Worm (Caenorhabditis elegans) whole organism, young adult: ENCODE data around the gene acer-1.

Experiments
- B0336.3 ChIP-seq: fragments of 200-800 bp; sonication (Bioruptor generic); IDR thresholded peaks from 2 replicates; pipeline ENCODE4 v1.3.6; 2022; ENCODE audit warnings: missing genetic modification characterization, missing compliant biosample characterization
- F22D6.2 ChIP-seq: sonication (generic microtip); optimal IDR thresholded peaks from 2 replicates; lab custom pipeline; 2016; ENCODE audit warnings: mild to moderate bottlenecking, missing genetic modification characterization, missing compliant biosample characterization
- F33H1.4 ChIP-seq: fragments of 200-800 bp; sonication (Bioruptor generic); IDR thresholded peaks from 2 replicates; pipeline ENCODE4 v1.3.6; 2022; ENCODE audit warnings: missing genetic modification reagents, missing genetic modification characterization, missing compliant biosample characterization
- F39B2.1 ChIP-seq: fragments of 200-800 bp; sonication (Bioruptor generic); IDR thresholded peaks from 2 replicates; pipeline ENCODE4 v1.3.6; 2022; ENCODE audit warnings: missing genetic modification reagents, missing genetic modification characterization, missing compliant biosample characterization
- F52B5.7 ChIP-seq: sonication (generic microtip); optimal IDR thresholded peaks from 2 replicates; lab custom pipeline; 2016; ENCODE audit warnings: mild to moderate bottlenecking, missing genetic modification characterization, missing compliant biosample characterization
- F57C9.4 ChIP-seq: sonication (generic microtip); optimal IDR thresholded peaks from 2 replicates; lab custom pipeline; 2017; ENCODE audit warnings: mild to moderate bottlenecking, missing genetic modification characterization, missing compliant biosample characterization
- K11D2.4 ChIP-seq: fragments of 200-800 bp; sonication (Bioruptor generic); IDR thresholded peaks from 2 replicates; pipeline ENCODE4 v1.3.6; 2022; ENCODE audit warnings: missing genetic modification reagents, missing genetic modification characterization, missing compliant biosample characterization
- Y56A3A.18 ChIP-seq: fragments of 200-800 bp; sonication (Bioruptor generic); IDR thresholded peaks from 2 replicates; pipeline ENCODE4 v1.3.6; 2022; ENCODE audit warnings: missing genetic modification reagents, missing genetic modification characterization, missing compliant biosample characterization
- Y79H2A.3 ChIP-seq: fragments of 200-800 bp; sonication (Bioruptor generic); conservative IDR thresholded peaks from 2 replicates; pipeline ENCODE4 v1.3.6; 2022; ENCODE audit warnings: missing genetic modification reagents, missing genetic modification characterization, missing compliant biosample characterization
- ZK185.1 ChIP-seq: sonication (generic microtip); optimal IDR thresholded peaks from 2 replicates; lab custom pipeline; 2016; ENCODE audit warnings: mild to moderate bottlenecking, missing genetic modification characterization, missing compliant biosample characterization; ENCODE audit not compliant: poor library complexity, severe bottlenecking
- atf-7 ChIP-seq: sonication (generic microtip); optimal IDR thresholded peaks from 2 replicates; lab custom pipeline; 2017; ENCODE audit warnings: mild to moderate bottlenecking, missing genetic modification characterization, missing compliant biosample characterization
- bed-1 ChIP-seq: fragments of 200-800 bp; sonication (Bioruptor generic); IDR thresholded peaks from 2 replicates; pipeline ENCODE4 v1.3.6; 2022; ENCODE audit warnings: missing genetic modification reagents, missing genetic modification characterization, missing compliant biosample characterization
- cebp-1 ChIP-seq, 2 experiments: fragments of 200-800 bp in 1 of 2; sonication (Bioruptor generic) in 1 of 2; sonication (generic microtip) in 1 of 2; IDR thresholded peaks in 1 of 2; optimal IDR thresholded peaks in 1 of 2; 2 replicates each; pipeline versions ENCODE4 v1.3.6 to Lab custom; 2017 to 2022; ENCODE audit warnings: missing compliant biosample characterization in 2 of 2, missing genetic modification characterization in 2 of 2, mild to moderate bottlenecking in 1 of 2, missing genetic modification reagents in 1 of 2, moderate library complexity in 1 of 2
- ceh-27 ChIP-seq: fragments of 200-800 bp; sonication (Bioruptor generic); optimal IDR thresholded peaks from 2 replicates; lab custom pipeline; 2018; ENCODE audit warnings: mild to moderate bottlenecking, missing genetic modification characterization, moderate library complexity, missing compliant biosample characterization
- ceh-40 ChIP-seq: fragments of 200-800 bp; sonication (Bioruptor generic); IDR thresholded peaks from 2 replicates; pipeline ENCODE4 v1.3.6; 2022; ENCODE audit warnings: missing genetic modification characterization, missing compliant biosample characterization
- chd-7 ChIP-seq: sonication (generic microtip); optimal IDR thresholded peaks from 2 replicates; lab custom pipeline; 2016; ENCODE audit warnings: mild to moderate bottlenecking, missing genetic modification characterization, moderate library complexity, missing compliant biosample characterization
- dox-1 ChIP-seq: fragments of 200-800 bp; sonication (Bioruptor generic); IDR thresholded peaks from 2 replicates; pipeline ENCODE4 v1.3.6; 2022; ENCODE audit warnings: missing genetic modification reagents, missing genetic modification characterization, missing compliant biosample characterization
- efl-1 ChIP-seq: fragments of 150-350 bp; optimal IDR thresholded peaks from 2 replicates; lab custom pipeline; 2014; ENCODE audit warnings: missing biosample characterization, missing genetic modification reagents, missing genetic modification characterization
- egl-18 ChIP-seq: fragments of 200-800 bp; sonication (Bioruptor generic); IDR thresholded peaks from 2 replicates; pipeline ENCODE4 v1.3.6; 2022; ENCODE audit warnings: missing genetic modification reagents, missing genetic modification characterization, missing compliant biosample characterization
- egl-44 ChIP-seq: fragments of 200-800 bp; sonication (Bioruptor generic); IDR thresholded peaks from 2 replicates; pipeline ENCODE4 v1.3.6; 2022; ENCODE audit warnings: missing genetic modification reagents, missing genetic modification characterization, missing compliant biosample characterization
- fkh-3 ChIP-seq: sonication (generic microtip); optimal IDR thresholded peaks from 2 replicates; lab custom pipeline; 2016; ENCODE audit warnings: mild to moderate bottlenecking, missing genetic modification characterization, missing compliant biosample characterization
- him-1 ChIP-seq: sonication (generic microtip); optimal IDR thresholded peaks from 2 replicates; lab custom pipeline; 2016; ENCODE audit warnings: missing genotype, missing genetic modification reagents, missing genetic modification characterization, missing compliant biosample characterization
- hlh-12 ChIP-seq: sonication (generic microtip); optimal IDR thresholded peaks from 2 replicates; lab custom pipeline; 2016; ENCODE audit warnings: missing genetic modification characterization, missing compliant biosample characterization
- hlh-26 ChIP-seq: fragments of 200-800 bp; sonication (Bioruptor generic); conservative IDR thresholded peaks from 2 replicates; pipeline ENCODE4 v1.3.6; 2022; ENCODE audit warnings: missing genetic modification reagents, missing genetic modification characterization, missing compliant biosample characterization
- hsf-1 ChIP-seq: fragments of 200-800 bp; sonication (Bioruptor generic); IDR thresholded peaks from 2 replicates; pipeline ENCODE4 v1.3.6; 2022; ENCODE audit warnings: missing genetic modification reagents, missing genetic modification characterization, missing compliant biosample characterization
- let-526 ChIP-seq: fragments of 200-800 bp; sonication (Bioruptor generic); IDR thresholded peaks from 2 replicates; pipeline ENCODE4 v1.3.6; 2022; ENCODE audit warnings: missing genetic modification reagents, missing genetic modification characterization, missing compliant biosample characterization
- let-607 ChIP-seq, 2 experiments: fragments of 200-800 bp in 1 of 2; sonication (Bioruptor generic) in 1 of 2; sonication (generic microtip) in 1 of 2; optimal IDR thresholded peaks; 2 replicates each; lab custom pipeline; 2016 to 2018; ENCODE audit warnings: mild to moderate bottlenecking in 2 of 2, missing compliant biosample characterization in 2 of 2, missing genetic modification characterization in 2 of 2, moderate library complexity in 2 of 2, missing genotype in 1 of 2
- lin-35 ChIP-seq, 3 experiments: fragments of 150-350 bp in 2 of 3; sonication (generic microtip) in 1 of 3; optimal IDR thresholded peaks; 2 replicates each; lab custom pipeline; 2014 to 2018; ENCODE audit warnings: missing biosample characterization in 3 of 3, missing genetic modification characterization in 3 of 3, missing genetic modification reagents in 3 of 3
- lin-40 ChIP-seq: sonication (generic microtip); optimal IDR thresholded peaks from 2 replicates; lab custom pipeline; 2016; ENCODE audit warnings: missing genetic modification characterization, mild to moderate bottlenecking, missing compliant biosample characterization, missing genotype, missing genetic modification reagents
- madf-10 ChIP-seq: sonication (generic microtip); optimal IDR thresholded peaks from 2 replicates; lab custom pipeline; 2016; ENCODE audit warnings: mild to moderate bottlenecking, missing genetic modification characterization, missing compliant biosample characterization
- madf-6 ChIP-seq: fragments of 200-800 bp; sonication (Bioruptor generic); IDR thresholded peaks from 2 replicates; pipeline ENCODE4 v1.3.6; 2022; ENCODE audit warnings: missing genetic modification reagents, missing genetic modification characterization, missing compliant biosample characterization
- madf-8 ChIP-seq: fragments of 200-800 bp; sonication (Bioruptor generic); conservative IDR thresholded peaks from 2 replicates; pipeline ENCODE4 v1.3.6; 2022; ENCODE audit warnings: missing genetic modification reagents, missing genetic modification characterization, missing compliant biosample characterization
- mcd-1 ChIP-seq: fragments of 200-800 bp; sonication (Bioruptor generic); IDR thresholded peaks from 2 replicates; pipeline ENCODE4 v1.3.6; 2022; ENCODE audit warnings: missing genetic modification reagents, missing genetic modification characterization, missing compliant biosample characterization
- mes-4 ChIP-seq: sonication (generic microtip); optimal IDR thresholded peaks from 2 replicates; lab custom pipeline; 2016; ENCODE audit warnings: missing genotype, missing genetic modification characterization, missing compliant biosample characterization
- nfyb-1 ChIP-seq: fragments of 200-800 bp; sonication (Bioruptor generic); IDR thresholded peaks from 2 replicates; pipeline ENCODE4 v1.3.6; 2022; ENCODE audit warnings: missing genetic modification reagents, missing genetic modification characterization, missing compliant biosample characterization
- nhr-120 ChIP-seq: fragments of 200-800 bp; sonication (Bioruptor generic); IDR thresholded peaks from 2 replicates; pipeline ENCODE4 v1.3.6; 2022; ENCODE audit warnings: missing genetic modification characterization, missing compliant biosample characterization
- nhr-80 ChIP-seq: sonication (generic microtip); optimal IDR thresholded peaks from 2 replicates; lab custom pipeline; 2016; ENCODE audit warnings: missing genetic modification characterization, missing compliant biosample characterization
- tbp1 ChIP-seq: fragments of 200-800 bp; sonication (Bioruptor generic); optimal IDR thresholded peaks from 2 replicates; lab custom pipeline; 2018; ENCODE audit warnings: mild to moderate bottlenecking, missing genetic modification characterization, missing compliant biosample characterization
- tbx-9 ChIP-seq: sonication (generic microtip); optimal IDR thresholded peaks from 2 replicates; lab custom pipeline; 2016; ENCODE audit warnings: borderline replicate concordance, missing genetic modification characterization, inconsistent platforms, missing compliant biosample characterization
- tlf-1 ChIP-seq: fragments of 200-800 bp; sonication (Bioruptor generic); optimal IDR thresholded peaks from 2 replicates; lab custom pipeline; 2018; ENCODE audit warnings: mild to moderate bottlenecking, missing genetic modification characterization, missing compliant biosample characterization
- unc-62 ChIP-seq: fragments of 150-350 bp; optimal IDR thresholded peaks from 2 replicates; lab custom pipeline; 2014; ENCODE audit warnings: missing biosample characterization, missing genetic modification reagents, missing genetic modification characterization
- zfh-2 ChIP-seq: fragments of 200-800 bp; sonication (Bioruptor generic); conservative IDR thresholded peaks from 2 replicates; pipeline ENCODE4 v1.3.6; 2022; ENCODE audit warnings: missing genetic modification reagents, missing genetic modification characterization, missing compliant biosample characterization
- ztf-18 ChIP-seq: sonication (generic microtip); optimal IDR thresholded peaks from 2 replicates; lab custom pipeline; 2016; ENCODE audit warnings: missing genotype, mild to moderate bottlenecking, missing genetic modification characterization, missing compliant biosample characterization
- ztf-25 ChIP-seq: fragments of 200-800 bp; sonication (Bioruptor generic); IDR thresholded peaks from 2 replicates; pipeline ENCODE4 v1.3.6; 2022; ENCODE audit warnings: missing genetic modification reagents, missing genetic modification characterization, missing compliant biosample characterization
- ztf-26 ChIP-seq: sonication (generic microtip); optimal IDR thresholded peaks from 2 replicates; lab custom pipeline; 2017; ENCODE audit warnings: missing genetic modification characterization, missing compliant biosample characterization

The acer-1 gene

DNA sequence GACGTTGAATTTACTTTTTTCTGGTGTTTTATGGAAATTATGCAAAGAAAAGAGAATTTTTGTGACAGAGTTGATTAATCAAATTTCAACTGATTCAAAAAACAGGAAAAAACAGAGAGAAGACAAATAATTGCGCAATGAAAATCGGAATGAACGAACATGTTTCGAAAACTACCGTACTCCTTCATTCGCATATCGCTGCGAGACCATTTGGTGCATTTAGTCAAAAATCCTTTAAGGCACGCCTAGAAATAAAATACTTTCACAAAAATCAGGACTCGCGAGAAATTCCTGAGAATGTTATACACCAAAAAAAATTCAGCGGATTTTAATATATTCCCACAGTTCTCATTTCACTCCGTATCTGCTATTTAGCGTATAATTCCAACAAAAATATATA is 30.2 kb downstream of the acer-1 start (continued):
- TF ChIP-seq ztf-18 (tag; lab: Kevin White, UChicago), result no peak
- TF ChIP-seq F39B2.1 (GFP tag; lab: Robert Waterston, UW), result no peak
- no peak for TF ChIP-seq mcd-1
- no peak for TF ChIP-seq fkh-3 (tag; lab: Kevin White, UChicago)
- no peak for TF ChIP-seq madf-10 (tag; lab: Kevin White, UChicago)
- no peak for TF ChIP-seq Y56A3A.18
- TF ChIP-seq unc-62 (GFP tag; lab: Kevin White, UChicago), result no peak
- TF ChIP-seq egl-18 (GFP tag; lab: Robert Waterston, UW), result no peak
- TF ChIP-seq chd-7 (tag; lab: Kevin White, UChicago), result no peak
- no peak for TF ChIP-seq cebp-1 (GFP tag; IDR thresholded peaks at IDR 0.05; lab: Robert Waterston, UW)
- no peak for TF ChIP-seq cebp-1 (tag; optimal IDR thresholded peaks at IDR 0.05; lab: Kevin White, UChicago)
- TF ChIP-seq hsf-1 (GFP tag; lab: Robert Waterston, UW), result no peak
- no peak for TF ChIP-seq nhr-80 (tag; lab: Kevin White, UChicago)
- no peak for TF ChIP-seq nfyb-1 (GFP tag; lab: Robert Waterston, UW)
- no peak for TF ChIP-seq F57C9.4 (tag; lab: Kevin White, UChicago)
- TF ChIP-seq F52B5.7 (tag; lab: Kevin White, UChicago), result no peak
- peak; percentile 82 for TF ChIP-seq madf-8 (GFP tag; lab: Robert Waterston, UW)
- TF ChIP-seq B0336.3 (GFP tag; lab: Robert Waterston, UW), result no peak
- TF ChIP-seq hlh-26 (GFP tag; lab: Robert Waterston, UW), result no peak
- no peak for TF ChIP-seq ceh-27 (GFP tag; lab: Kevin White, UChicago)
- TF ChIP-seq hlh-12 (tag; lab: Kevin White, UChicago), result no peak
- no peak for TF ChIP-seq dox-1 (GFP tag; lab: Robert Waterston, UW)
- no peak for TF ChIP-seq tbx-9 (tag; lab: Kevin White, UChicago)
- no peak for TF ChIP-seq let-607 (tag; optimal IDR thresholded peaks at IDR 0.05; lab: Kevin White, UChicago)
- TF ChIP-seq F22D6.2 (tag; lab: Kevin White, UChicago), result no peak
- TF ChIP-seq let-526 (GFP tag; lab: Robert Waterston, UW), result no peak
- TF ChIP-seq K11D2.4, result no peak
- peak; percentile 13 for TF ChIP-seq him-1 (tag; lab: Kevin White, UChicago)
- TF ChIP-seq lin-35 (GFP tag; optimal IDR thresholded peaks at IDR 0.05; lab: Kevin White, UChicago), result no peak
- no peak for TF ChIP-seq atf-7 (tag; lab: Kevin White, UChicago)
- no peak for TF ChIP-seq ZK185.1
- peak; percentile 15 for TF ChIP-seq efl-1 (GFP tag; lab: Kevin White, UChicago)
- TF ChIP-seq ztf-26 (tag; lab: Kevin White, UChicago), result no peak
- TF ChIP-seq F33H1.4 (GFP tag; lab: Robert Waterston, UW), result peak; percentile 82
- TF ChIP-seq nhr-120 (GFP tag; lab: Robert Waterston, UW), result no peak
- TF ChIP-seq madf-6 (GFP tag; lab: Robert Waterston, UW), result peak; percentile 91
- no peak for TF ChIP-seq bed-1 (GFP tag; lab: Robert Waterston, UW)
- TF ChIP-seq tbp1 (GFP tag; lab: Kevin White, UChicago), result no peak
- TF ChIP-seq ztf-25 (GFP tag; lab: Robert Waterston, UW), result no peak
- TF ChIP-seq zfh-2 (GFP tag; lab: Robert Waterston, UW), result no peak
- TF ChIP-seq mes-4 (tag; lab: Kevin White, UChicago), result no peak
- no peak for TF ChIP-seq tlf-1
- TF ChIP-seq Y79H2A.3 (GFP tag; lab: Robert Waterston, UW), result no peak
- no peak for TF ChIP-seq lin-40 (tag; lab: Kevin White, UChicago)
- TF ChIP-seq ceh-40 (GFP tag; lab: Robert Waterston, UW), result no peak
- TF ChIP-seq egl-44 (GFP tag; lab: Robert Waterston, UW), result no peak
